Fruit fly (Drosophila melanogaster) whole organism, embryonic: ENCODE data around the gene Gr64d.

Experiments
- Antp ChIP-seq: fragments of 200-800 bp; sonication (Bioruptor generic); optimal IDR thresholded peaks from 3 replicates; lab custom pipeline; 2016; ENCODE audit warnings: missing biosample characterization, missing genetic modification characterization
- B-H1 ChIP-seq: fragments of 200-800 bp; sonication (Bioruptor generic); IDR thresholded peaks from 3 replicates; pipeline ENCODE4 v1.3.6; 2022; ENCODE audit warnings: missing biosample characterization, missing genetic modification characterization
- CG10267 ChIP-seq: fragments of 200-800 bp; sonication (Bioruptor generic); optimal IDR thresholded peaks from 2 replicates; lab custom pipeline; 2018; ENCODE audit warnings: missing biosample characterization, mild to moderate bottlenecking, missing genetic modification characterization, moderate library complexity
- CG12299 ChIP-seq: fragments of 200-800 bp; sonication (Bioruptor generic); optimal IDR thresholded peaks from 2 replicates; lab custom pipeline; 2018; ENCODE audit warnings: missing biosample characterization, mild to moderate bottlenecking, missing genetic modification characterization
- CG13296 ChIP-seq: fragments of 200-800 bp; sonication (Bioruptor generic); optimal IDR thresholded peaks from 3 replicates; lab custom pipeline; 2018; ENCODE audit warnings: missing biosample characterization, mild to moderate bottlenecking, missing genetic modification characterization
- CG13624 ChIP-seq: fragments of 200-800 bp; sonication (Bioruptor generic); optimal IDR thresholded peaks from 2 replicates; lab custom pipeline; 2016; ENCODE audit warnings: missing biosample characterization, missing genetic modification characterization
- CG14441 ChIP-seq: fragments of 200-800 bp; sonication (Bioruptor generic); IDR thresholded peaks from 2 replicates; pipeline ENCODE4 v1.3.6; 2022; ENCODE audit warnings: missing biosample characterization, missing genetic modification characterization
- CG14710 ChIP-seq: fragments of 200-800 bp; sonication (Bioruptor generic); optimal IDR thresholded peaks from 3 replicates; lab custom pipeline; 2019; ENCODE audit warnings: missing biosample characterization, mild to moderate bottlenecking, missing genetic modification characterization, moderate library complexity
- CG17568 ChIP-seq: fragments of 200-800 bp; sonication (Bioruptor generic); optimal IDR thresholded peaks from 2 replicates; lab custom pipeline; 2018; ENCODE audit warnings: missing biosample characterization, mild to moderate bottlenecking, missing genetic modification characterization, moderate library complexity
- CG17829 ChIP-seq: fragments of 200-800 bp; optimal IDR thresholded peaks from 2 replicates; lab custom pipeline; 2019; ENCODE audit warnings: missing biosample characterization, mild to moderate bottlenecking, missing genetic modification characterization, moderate library complexity
- CG18476 ChIP-seq: fragments of 200-800 bp; sonication (Bioruptor generic); optimal IDR thresholded peaks from 2 replicates; lab custom pipeline; 2016; ENCODE audit warnings: missing biosample characterization, mild to moderate bottlenecking, missing genetic modification characterization
- CG2889 ChIP-seq: fragments of 200-800 bp; sonication (Bioruptor generic); IDR thresholded peaks from 3 replicates; pipeline ENCODE4 v1.3.6; 2022; ENCODE audit warnings: missing biosample characterization, missing genetic modification characterization
- CG32532 ChIP-seq: fragments of 200-800 bp; sonication (Bioruptor generic); IDR thresholded peaks from 2 replicates; pipeline ENCODE4 v1.3.6; 2022; ENCODE audit warnings: missing biosample characterization, missing genetic modification characterization
- CG33213 ChIP-seq: fragments of 200-800 bp; sonication (Bioruptor generic); optimal IDR thresholded peaks from 3 replicates; lab custom pipeline; 2016; ENCODE audit warnings: missing biosample characterization, missing genetic modification characterization
- CG3407 ChIP-seq: fragments of 200-800 bp; sonication (Bioruptor generic); optimal IDR thresholded peaks from 2 replicates; lab custom pipeline; 2018; ENCODE audit warnings: missing biosample characterization, mild to moderate bottlenecking, missing genetic modification characterization
- CG42726 ChIP-seq: fragments of 200-800 bp; sonication (Bioruptor generic); IDR thresholded peaks from 2 replicates; pipeline ENCODE4 v1.3.6; 2022; ENCODE audit warnings: missing biosample characterization, missing genetic modification characterization; ENCODE audit not compliant: partially characterized antibody
- CG4328 ChIP-seq: fragments of 200-800 bp; sonication (Bioruptor generic); optimal IDR thresholded peaks from 3 replicates; lab custom pipeline; 2017; ENCODE audit warnings: missing biosample characterization, missing genetic modification reagents, missing genetic modification characterization
- CG43689 ChIP-seq: fragments of 200-800 bp; sonication (Bioruptor generic); IDR thresholded peaks from 2 replicates; pipeline ENCODE4 v1.3.6; 2022; ENCODE audit warnings: missing biosample characterization, missing genetic modification characterization
- CG4617 ChIP-seq: fragments of 200-800 bp; sonication (Bioruptor generic); optimal IDR thresholded peaks from 3 replicates; lab custom pipeline; 2016; ENCODE audit warnings: missing biosample characterization, missing genetic modification characterization, borderline replicate concordance
- CG4707 ChIP-seq: fragments of 200-800 bp; sonication (Bioruptor generic); optimal IDR thresholded peaks from 2 replicates; lab custom pipeline; 2018; ENCODE audit warnings: missing biosample characterization, mild to moderate bottlenecking, missing genetic modification characterization, moderate library complexity
- CG4820 ChIP-seq: fragments of 200-800 bp; sonication (Bioruptor generic); optimal IDR thresholded peaks from 3 replicates; lab custom pipeline; 2016; ENCODE audit warnings: missing biosample characterization, missing genetic modification characterization
- CG6683 ChIP-seq: fragments of 200-800 bp; sonication (Bioruptor generic); optimal IDR thresholded peaks from 2 replicates; lab custom pipeline; 2017; ENCODE audit warnings: missing biosample characterization, mild to moderate bottlenecking, missing genetic modification characterization, missing genetic modification reagents
- CG6854 ChIP-seq: fragments of 200-800 bp; sonication (Bioruptor generic); optimal IDR thresholded peaks from 3 replicates; lab custom pipeline; 2017; ENCODE audit warnings: missing biosample characterization, mild to moderate bottlenecking, missing genetic modification characterization
- CG7357 ChIP-seq: fragments of 200-800 bp; sonication (Bioruptor generic); IDR thresholded peaks from 3 replicates; pipeline ENCODE4 v1.3.6; 2022; ENCODE audit warnings: missing biosample characterization, missing genetic modification characterization
- CG7745 ChIP-seq: fragments of 200-800 bp; sonication (Bioruptor generic); optimal IDR thresholded peaks from 2 replicates; lab custom pipeline; 2018; ENCODE audit warnings: missing biosample characterization, mild to moderate bottlenecking, missing genetic modification characterization, moderate library complexity
- CG7928 ChIP-seq: fragments of 200-800 bp; sonication (Bioruptor generic); optimal IDR thresholded peaks from 2 replicates; lab custom pipeline; 2017; ENCODE audit warnings: missing biosample characterization, mild to moderate bottlenecking, missing genetic modification characterization
- CG7987 ChIP-seq: fragments of 200-800 bp; sonication (Bioruptor generic); optimal IDR thresholded peaks from 2 replicates; lab custom pipeline; 2018; ENCODE audit warnings: missing biosample characterization, mild to moderate bottlenecking, missing genetic modification characterization, moderate library complexity
- Dbx ChIP-seq: fragments of 200-800 bp; sonication (Bioruptor generic); IDR thresholded peaks from 3 replicates; pipeline ENCODE4 v1.3.6; 2022; ENCODE audit warnings: missing biosample characterization, missing genetic modification characterization
- Dref ChIP-seq: fragments of 200-800 bp; sonication (Bioruptor generic); IDR thresholded peaks from 2 replicates; pipeline ENCODE4 v1.3.6; 2022; ENCODE audit warnings: missing biosample characterization, missing genetic modification characterization
- Gsc ChIP-seq: fragments of 200-800 bp; sonication (Bioruptor generic); IDR thresholded peaks from 2 replicates; pipeline ENCODE4 v1.3.6; 2022; ENCODE audit warnings: missing biosample characterization, missing genetic modification characterization
- Hsf ChIP-seq: fragments of 200-800 bp; sonication (Bioruptor generic); optimal IDR thresholded peaks from 3 replicates; lab custom pipeline; 2016; ENCODE audit warnings: missing biosample characterization, missing genetic modification characterization
- Lhr ChIP-seq: fragments of 200-800 bp; sonication (Bioruptor generic); optimal IDR thresholded peaks from 3 replicates; lab custom pipeline; 2017; ENCODE audit warnings: mild to moderate bottlenecking, missing biosample characterization, missing genetic modification reagents, missing genetic modification characterization
- Myb ChIP-seq: fragments of 200-800 bp; sonication (Bioruptor generic); optimal IDR thresholded peaks from 2 replicates; lab custom pipeline; 2016; ENCODE audit warnings: missing biosample characterization, missing genetic modification characterization
- NK7.1 ChIP-seq: fragments of 200-800 bp; sonication (Bioruptor generic); optimal IDR thresholded peaks from 3 replicates; lab custom pipeline; 2016; ENCODE audit warnings: missing biosample characterization, missing genetic modification characterization
- PHDP ChIP-seq: fragments of 200-800 bp; sonication (Bioruptor generic); optimal IDR thresholded peaks from 3 replicates; lab custom pipeline; 2018; ENCODE audit warnings: missing biosample characterization, mild to moderate bottlenecking, missing genetic modification characterization, moderate library complexity
- Six4 ChIP-seq: fragments of 200-800 bp; sonication (Bioruptor generic); optimal IDR thresholded peaks from 2 replicates; lab custom pipeline; 2016; ENCODE audit warnings: missing biosample characterization, missing genetic modification characterization
- bigmax ChIP-seq: fragments of 200-800 bp; sonication (Bioruptor generic); optimal IDR thresholded peaks from 2 replicates; lab custom pipeline; 2018; ENCODE audit warnings: missing biosample characterization, mild to moderate bottlenecking, missing genetic modification characterization
- chm ChIP-seq: fragments of 200-800 bp; sonication (Bioruptor generic); IDR thresholded peaks from 2 replicates; pipeline ENCODE4 v1.3.6; 2022; ENCODE audit warnings: missing biosample characterization, missing genetic modification characterization
- cwo ChIP-seq: fragments of 200-800 bp; sonication (Bioruptor generic); optimal IDR thresholded peaks from 3 replicates; lab custom pipeline; 2017; ENCODE audit warnings: missing biosample characterization, missing genetic modification characterization, mild to moderate bottlenecking, moderate library complexity, missing genetic modification reagents
- gfzf ChIP-seq: fragments of 200-800 bp; sonication (Bioruptor generic); optimal IDR thresholded peaks from 2 replicates; lab custom pipeline; 2016; ENCODE audit warnings: missing biosample characterization, mild to moderate bottlenecking, missing genetic modification characterization, moderate library complexity
- ind ChIP-seq: fragments of 200-800 bp; sonication (Bioruptor generic); optimal IDR thresholded peaks from 3 replicates; lab custom pipeline; 2016; ENCODE audit warnings: missing biosample characterization, missing genetic modification characterization
- lab ChIP-seq: fragments of 200-800 bp; sonication (Bioruptor generic); optimal IDR thresholded peaks from 3 replicates; lab custom pipeline; 2017; ENCODE audit warnings: missing biosample characterization, missing genetic modification characterization, mild to moderate bottlenecking, moderate library complexity, missing genetic modification reagents
- mam ChIP-seq: fragments of 200-800 bp; sonication (Bioruptor generic); optimal IDR thresholded peaks from 3 replicates; lab custom pipeline; 2016; ENCODE audit warnings: missing biosample characterization, missing genetic modification characterization
- odd ChIP-seq: fragments of 200-800 bp; sonication (Bioruptor generic); optimal IDR thresholded peaks from 2 replicates; lab custom pipeline; 2017; ENCODE audit warnings: missing biosample characterization, mild to moderate bottlenecking, missing genetic modification characterization
- onecut ChIP-seq: fragments of 200-800 bp; sonication (Bioruptor generic); IDR thresholded peaks from 2 replicates; pipeline ENCODE4 v1.3.6; 2022; ENCODE audit warnings: missing biosample characterization, missing genetic modification characterization
- p53 ChIP-seq: fragments of 200-800 bp; sonication (Bioruptor generic); optimal IDR thresholded peaks from 2 replicates; lab custom pipeline; 2016; ENCODE audit warnings: missing biosample characterization, missing genetic modification characterization
- ranshi ChIP-seq: fragments of 200-800 bp; sonication (Bioruptor generic); IDR thresholded peaks from 2 replicates; pipeline ENCODE4 v1.3.6; 2022; ENCODE audit warnings: missing biosample characterization, missing genetic modification characterization
- salm ChIP-seq: fragments of 200-800 bp; sonication (Bioruptor generic); optimal IDR thresholded peaks from 2 replicates; lab custom pipeline; 2018; ENCODE audit warnings: missing biosample characterization, mild to moderate bottlenecking, missing genetic modification characterization
- scrt ChIP-seq: fragments of 200-800 bp; sonication (Bioruptor generic); optimal IDR thresholded peaks from 2 replicates; lab custom pipeline; 2018; ENCODE audit warnings: missing biosample characterization, mild to moderate bottlenecking, missing genetic modification characterization, moderate library complexity
- usp ChIP-seq: fragments of >200 bp; optimal IDR thresholded peaks from 2 replicates; lab custom pipeline; 2017; ENCODE audit warnings: missing biosample characterization, missing genetic modification characterization
- yki ChIP-seq: fragments of >200 bp; optimal IDR thresholded peaks from 3 replicates; lab custom pipeline; 2018
- zf30C ChIP-seq: fragments of 200-800 bp; sonication (Bioruptor generic); optimal IDR thresholded peaks from 3 replicates; lab custom pipeline; 2018; ENCODE audit warnings: missing biosample characterization, mild to moderate bottlenecking, missing genetic modification characterization

Gene Gr64d

DNA sequence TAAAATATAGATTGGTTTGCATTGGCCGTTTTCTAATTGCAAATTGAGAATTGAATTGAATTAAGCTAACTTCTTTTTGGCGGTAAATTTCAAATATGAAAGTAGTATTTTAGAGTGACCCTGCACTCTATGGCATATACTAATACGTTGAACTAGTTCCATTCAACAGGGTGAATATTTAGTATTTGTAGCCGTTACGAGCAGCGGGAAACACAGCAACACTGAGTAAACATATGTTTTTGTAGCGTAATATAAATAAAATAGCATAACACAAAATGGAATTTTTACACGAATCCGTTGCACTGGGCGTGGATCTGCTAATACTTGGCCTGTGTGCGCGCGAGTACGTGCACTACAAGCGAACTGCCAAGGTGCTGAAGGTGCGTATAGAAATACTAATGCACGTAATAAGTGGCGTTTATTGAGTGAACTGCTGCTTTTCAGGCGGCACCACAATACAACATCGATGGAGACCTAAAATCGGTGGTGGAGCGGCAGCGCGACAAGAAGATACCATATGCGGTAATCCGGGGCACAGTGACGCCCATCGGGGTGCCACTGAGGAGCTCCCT lies 10.5 kb upstream of the Gr64d start, which contains the start of gene Mul1 (continued):
- TF ChIP-seq CG43689 (GFP tag; lab: Robert Waterston, UW) (no peak), salm (tag; lab: Kevin White, UChicago) (no peak), CG2889 (no peak), p53 (no peak), Antp (GFP tag; lab: Kevin White, UChicago) (no peak), onecut (GFP tag; lab: Robert Waterston, UW) (no peak), usp (GFP tag; lab: Kevin White, UChicago) (no peak), scrt (GFP tag; lab: Kevin White, UChicago) (peak; percentile 83), CG6854 (no peak), CG14441 (GFP tag; lab: Robert Waterston, UW) (no peak), Hsf (no peak), yki (lab: Kevin White, UChicago) (no peak), CG18476 (GFP tag; lab: Kevin White, UChicago) (no peak), Myb (GFP tag; lab: Kevin White, UChicago) (peak; percentile 84), CG4617 (peak; percentile 25), CG13296 (GFP tag; lab: Kevin White, UChicago) (no peak), gfzf (GFP tag; lab: Kevin White, UChicago) (peak; percentile 88), CG17829 (tag; lab: Kevin White, UChicago) (peak; percentile 12), CG4707 (no peak), CG10267 (tag; lab: Kevin White, UChicago) (peak; percentile 19), B-H1 (GFP tag; lab: Robert Waterston, UW) (no peak), CG42726 (GFP tag; lab: Robert Waterston, UW) (no peak), cwo (GFP tag; lab: Kevin White, UChicago) (no peak), Gsc (no peak), odd (GFP tag; lab: Kevin White, UChicago) (no peak), CG7745 (tag; lab: Kevin White, UChicago) (no peak), NK7.1 (GFP tag; lab: Kevin White, UChicago) (no peak), CG6683 (GFP tag; lab: Kevin White, UChicago) (no peak), mam (GFP tag; lab: Kevin White, UChicago) (no peak), Dbx (GFP tag; lab: Robert Waterston, UW) (no peak), CG3407 (GFP tag; lab: Kevin White, UChicago) (no peak), lab (no peak), Six4 (no peak), CG33213 (GFP tag; lab: Kevin White, UChicago) (peak; percentile 54), CG14710 (tag; lab: Kevin White, UChicago) (peak; percentile 56), ranshi (no peak), PHDP (tag; lab: Kevin White, UChicago) (peak; percentile 10), zf30C (GFP tag; lab: Kevin White, UChicago) (no peak), Dref (GFP tag; lab: Robert Waterston, UW) (no peak), Lhr (GFP tag; lab: Kevin White, UChicago) (peak; percentile 54), chm (GFP tag; lab: Robert Waterston, UW) (no peak), CG17568 (GFP tag; lab: Kevin White, UChicago) (no peak), CG7928 (GFP tag; lab: Kevin White, UChicago) (no peak), CG7357 (GFP tag; lab: Robert Waterston, UW) (no peak), CG13624 (GFP tag; lab: Kevin White, UChicago) (peak; percentile 18), bigmax (no peak), CG4820 (no peak), CG32532 (GFP tag; lab: Robert Waterston, UW) (no peak), CG4328 (GFP tag; lab: Kevin White, UChicago) (no peak), CG12299 (no peak), CG7987 (GFP tag; lab: Kevin White, UChicago) (no peak), ind (GFP tag; lab: Kevin White, UChicago) (no peak)
